Fruit fly (Drosophila melanogaster) whole organism, embryonic: ENCODE results near the gene Cralbp.

ENCODE experiments used
- ATbp ChIP-seq: fragments of 200-800 bp; sonication (Bioruptor generic); optimal IDR thresholded peaks from 2 replicates; lab custom pipeline; 2017; ENCODE audit warnings: missing biosample characterization, mild to moderate bottlenecking, missing genetic modification characterization, missing genetic modification reagents
- Asciz ChIP-seq: fragments of 200-800 bp; sonication (Bioruptor generic); optimal IDR thresholded peaks from 2 replicates; lab custom pipeline; 2017; ENCODE audit warnings: missing biosample characterization, mild to moderate bottlenecking, missing genetic modification characterization, missing genetic modification reagents
- Bgb ChIP-seq: fragments of 200-800 bp; sonication (Bioruptor generic); IDR thresholded peaks from 2 replicates; pipeline ENCODE4 v1.3.6; 2022; ENCODE audit warnings: missing biosample characterization, missing genetic modification characterization; ENCODE audit not compliant: partially characterized antibody
- CG10543 ChIP-seq: fragments of 200-800 bp; sonication (Bioruptor generic); optimal IDR thresholded peaks from 3 replicates; lab custom pipeline; 2017; ENCODE audit warnings: missing biosample characterization, mild to moderate bottlenecking, missing genetic modification characterization, moderate library complexity
- CG11247 ChIP-seq: fragments of 200-800 bp; sonication (Bioruptor generic); IDR thresholded peaks from 2 replicates; pipeline ENCODE4 v1.3.6; 2022; ENCODE audit warnings: missing biosample characterization, missing genetic modification characterization
- CG11398 ChIP-seq: fragments of 200-800 bp; sonication (Bioruptor generic); optimal IDR thresholded peaks from 2 replicates; lab custom pipeline; 2016; ENCODE audit warnings: missing biosample characterization, missing genetic modification characterization
- CG13123 ChIP-seq: fragments of 200-800 bp; sonication (Bioruptor generic); optimal IDR thresholded peaks from 2 replicates; lab custom pipeline; 2016; ENCODE audit warnings: missing biosample characterization, missing genetic modification characterization
- CG15011 ChIP-seq: fragments of 200-800 bp; sonication (Bioruptor generic); optimal IDR thresholded peaks from 3 replicates; lab custom pipeline; 2018; ENCODE audit warnings: missing biosample characterization, mild to moderate bottlenecking, missing genetic modification characterization
- CG17328 ChIP-seq: fragments of 200-800 bp; sonication (Bioruptor generic); IDR thresholded peaks from 2 replicates; pipeline ENCODE4 v1.3.6; 2022; ENCODE audit warnings: missing biosample characterization, missing genetic modification characterization
- CG2202 ChIP-seq: fragments of 200-800 bp; sonication (Bioruptor generic); optimal IDR thresholded peaks from 2 replicates; lab custom pipeline; 2018; ENCODE audit warnings: missing biosample characterization, mild to moderate bottlenecking, missing genetic modification characterization
- CG30020 ChIP-seq: fragments of 200-800 bp; optimal IDR thresholded peaks from 2 replicates; lab custom pipeline; 2019; ENCODE audit warnings: missing biosample characterization, mild to moderate bottlenecking, missing genetic modification characterization, moderate library complexity
- CG31365 ChIP-seq: fragments of 200-800 bp; sonication (Bioruptor generic); optimal IDR thresholded peaks from 2 replicates; lab custom pipeline; 2018; ENCODE audit warnings: missing biosample characterization, mild to moderate bottlenecking, missing genetic modification characterization
- CG32532 ChIP-seq: fragments of 200-800 bp; sonication (Bioruptor generic); IDR thresholded peaks from 2 replicates; pipeline ENCODE4 v1.3.6; 2022; ENCODE audit warnings: missing biosample characterization, missing genetic modification characterization
- CG3407 ChIP-seq: fragments of 200-800 bp; sonication (Bioruptor generic); optimal IDR thresholded peaks from 2 replicates; lab custom pipeline; 2018; ENCODE audit warnings: missing biosample characterization, mild to moderate bottlenecking, missing genetic modification characterization
- CG34422 ChIP-seq: fragments of 200-800 bp; sonication (Bioruptor generic); IDR thresholded peaks from 3 replicates; pipeline ENCODE4 v1.3.6; 2022; ENCODE audit warnings: missing biosample characterization, missing genetic modification characterization
- CG4707 ChIP-seq: fragments of 200-800 bp; sonication (Bioruptor generic); optimal IDR thresholded peaks from 2 replicates; lab custom pipeline; 2018; ENCODE audit warnings: missing biosample characterization, mild to moderate bottlenecking, missing genetic modification characterization, moderate library complexity
- CG6683 ChIP-seq: fragments of 200-800 bp; sonication (Bioruptor generic); optimal IDR thresholded peaks from 2 replicates; lab custom pipeline; 2017; ENCODE audit warnings: missing biosample characterization, mild to moderate bottlenecking, missing genetic modification characterization, missing genetic modification reagents
- CG6854 ChIP-seq: fragments of 200-800 bp; sonication (Bioruptor generic); optimal IDR thresholded peaks from 3 replicates; lab custom pipeline; 2017; ENCODE audit warnings: missing biosample characterization, mild to moderate bottlenecking, missing genetic modification characterization
- CG8089 ChIP-seq: fragments of 200-800 bp; sonication (Bioruptor generic); optimal IDR thresholded peaks from 3 replicates; lab custom pipeline; 2016; ENCODE audit warnings: missing biosample characterization, missing genetic modification characterization
- CG8944 ChIP-seq: fragments of 200-800 bp; sonication (Bioruptor generic); optimal IDR thresholded peaks from 3 replicates; lab custom pipeline; 2016; ENCODE audit warnings: missing biosample characterization, missing genetic modification characterization
- CG9876 ChIP-seq: fragments of 200-800 bp; sonication (Bioruptor generic); optimal IDR thresholded peaks from 2 replicates; lab custom pipeline; 2016; ENCODE audit warnings: missing biosample characterization, missing genetic modification characterization
- CoRest ChIP-seq: fragments of 200-800 bp; sonication (Bioruptor generic); optimal IDR thresholded peaks from 3 replicates; lab custom pipeline; 2018; ENCODE audit warnings: missing biosample characterization, mild to moderate bottlenecking, missing genetic modification characterization, moderate library complexity
- Dfd ChIP-seq, 2 experiments: fragments of >200 bp; optimal IDR thresholded peaks; 2 replicates each; lab custom pipeline; 2017; ENCODE audit warnings: missing biosample characterization in 2 of 2, missing genetic modification characterization in 2 of 2
- Fer1 ChIP-seq: fragments of 200-800 bp; sonication (Bioruptor generic); optimal IDR thresholded peaks from 2 replicates; lab custom pipeline; 2017; ENCODE audit warnings: missing biosample characterization, mild to moderate bottlenecking, missing genetic modification characterization
- HHEX ChIP-seq: fragments of 200-800 bp; sonication (Bioruptor generic); optimal IDR thresholded peaks from 3 replicates; lab custom pipeline; 2017; ENCODE audit warnings: missing biosample characterization, mild to moderate bottlenecking, missing genetic modification characterization, missing genetic modification reagents
- HLH54F ChIP-seq: fragments of 200-800 bp; sonication (Bioruptor generic); optimal IDR thresholded peaks from 3 replicates; lab custom pipeline; 2016; ENCODE audit warnings: missing biosample characterization, missing genetic modification characterization
- HmgD ChIP-seq: fragments of 200-800 bp; sonication (Bioruptor generic); optimal IDR thresholded peaks from 3 replicates; lab custom pipeline; 2016; ENCODE audit warnings: missing biosample characterization, missing genetic modification characterization
- Kr ChIP-seq: fragments of 200-800 bp; sonication (Bioruptor generic); optimal IDR thresholded peaks from 2 replicates; lab custom pipeline; 2017; ENCODE audit warnings: missing biosample characterization, mild to moderate bottlenecking, missing genetic modification characterization
- MBD-R2 ChIP-seq: fragments of 200-800 bp; sonication (Bioruptor generic); IDR thresholded peaks from 2 replicates; pipeline ENCODE4 v1.3.6; 2022; ENCODE audit warnings: missing biosample characterization, missing genetic modification characterization
- Scr ChIP-seq: fragments of 200-800 bp; sonication (Bioruptor generic); IDR thresholded peaks from 2 replicates; pipeline ENCODE4 v1.3.6; 2022; ENCODE audit warnings: missing biosample characterization, missing genetic modification characterization; ENCODE audit not compliant: partially characterized antibody
- Stat92E ChIP-seq, 3 experiments: fragments of >200 bp in 2 of 3; fragments of 200-800 bp in 1 of 3; sonication (Bioruptor generic) in 1 of 3; optimal IDR thresholded peaks; 2 replicates each; lab custom pipeline; 2017 to 2019; ENCODE audit warnings: missing biosample characterization in 3 of 3, missing genetic modification characterization in 3 of 3, mild to moderate bottlenecking in 1 of 3, moderate library complexity in 1 of 3
- ash1 ChIP-seq: fragments of 200-800 bp; sonication (Bioruptor generic); optimal IDR thresholded peaks from 2 replicates; lab custom pipeline; 2018; ENCODE audit warnings: missing biosample characterization, mild to moderate bottlenecking, missing genetic modification characterization
- cg ChIP-seq: fragments of 200-800 bp; sonication (Bioruptor generic); optimal IDR thresholded peaks from 3 replicates; lab custom pipeline; 2019; ENCODE audit warnings: missing biosample characterization, mild to moderate bottlenecking, missing genetic modification characterization, moderate library complexity
- da ChIP-seq: fragments of 200-800 bp; sonication (Bioruptor generic); optimal IDR thresholded peaks from 2 replicates; lab custom pipeline; 2016; ENCODE audit warnings: missing biosample characterization, missing genetic modification characterization
- fd102C ChIP-seq: fragments of 200-800 bp; sonication (Bioruptor generic); optimal IDR thresholded peaks from 2 replicates; lab custom pipeline; 2018; ENCODE audit warnings: missing biosample characterization, mild to moderate bottlenecking, missing genetic modification characterization, moderate library complexity
- gcm2 ChIP-seq: fragments of 200-800 bp; sonication (Bioruptor generic); optimal IDR thresholded peaks from 2 replicates; lab custom pipeline; 2016; ENCODE audit warnings: missing biosample characterization, missing genetic modification characterization
- gem ChIP-seq: fragments of 200-800 bp; sonication (Bioruptor generic); optimal IDR thresholded peaks from 2 replicates; lab custom pipeline; 2019; ENCODE audit warnings: missing biosample characterization, mild to moderate bottlenecking, missing genetic modification characterization, moderate library complexity
- gsb-n ChIP-seq: fragments of 200-800 bp; sonication (Bioruptor generic); optimal IDR thresholded peaks from 3 replicates; lab custom pipeline; 2018; ENCODE audit warnings: missing biosample characterization, mild to moderate bottlenecking, missing genetic modification characterization
- hbn ChIP-seq: fragments of 200-800 bp; sonication (Bioruptor generic); IDR thresholded peaks from 2 replicates; pipeline ENCODE4 v1.3.6; 2022; ENCODE audit warnings: missing biosample characterization, missing genetic modification characterization; ENCODE audit not compliant: partially characterized antibody
- jing ChIP-seq: fragments of 200-800 bp; sonication (Bioruptor generic); optimal IDR thresholded peaks from 2 replicates; lab custom pipeline; 2018; ENCODE audit warnings: missing biosample characterization, mild to moderate bottlenecking, missing genetic modification characterization
- jumu ChIP-seq: fragments of 200-800 bp; sonication (Bioruptor generic); optimal IDR thresholded peaks from 3 replicates; lab custom pipeline; 2016; ENCODE audit warnings: missing biosample characterization, missing genetic modification characterization
- nmo ChIP-seq: fragments of 200-800 bp; sonication (Bioruptor generic); optimal IDR thresholded peaks from 2 replicates; lab custom pipeline; 2018; ENCODE audit warnings: missing biosample characterization, mild to moderate bottlenecking, missing genetic modification characterization, moderate library complexity
- org-1 ChIP-seq: fragments of 200-800 bp; sonication (Bioruptor generic); optimal IDR thresholded peaks from 2 replicates; lab custom pipeline; 2017; ENCODE audit warnings: missing biosample characterization, missing genetic modification characterization
- sim ChIP-seq: fragments of 200-800 bp; sonication (Bioruptor generic); IDR thresholded peaks from 2 replicates; pipeline ENCODE4 v1.3.6; 2022; ENCODE audit warnings: missing biosample characterization, missing genetic modification characterization
- tin ChIP-seq: fragments of 200-800 bp; sonication (Bioruptor generic); optimal IDR thresholded peaks from 3 replicates; lab custom pipeline; 2016; ENCODE audit warnings: missing biosample characterization, missing genetic modification characterization
- tll ChIP-seq, 2 experiments: fragments of 200-800 bp in 1 of 2; fragments of >200 bp in 1 of 2; sonication (Bioruptor generic) in 1 of 2; optimal IDR thresholded peaks; 2 replicates each; lab custom pipeline; 2017 to 2019; ENCODE audit warnings: missing biosample characterization in 2 of 2, missing genetic modification characterization in 2 of 2, mild to moderate bottlenecking in 1 of 2, moderate library complexity in 1 of 2
- twi ChIP-seq: fragments of 200-800 bp; optimal IDR thresholded peaks from 2 replicates; lab custom pipeline; 2019; ENCODE audit warnings: missing biosample characterization, mild to moderate bottlenecking, missing genetic modification characterization, moderate library complexity
- vvl ChIP-seq: fragments of 200-800 bp; sonication (Bioruptor generic); IDR thresholded peaks from 2 replicates; pipeline ENCODE4 v1.3.6; 2022; ENCODE audit warnings: missing biosample characterization, missing genetic modification characterization
- wek ChIP-seq: fragments of 200-800 bp; sonication (Bioruptor generic); optimal IDR thresholded peaks from 3 replicates; lab custom pipeline; 2018; ENCODE audit warnings: missing biosample characterization, mild to moderate bottlenecking, missing genetic modification characterization, moderate library complexity

The Cralbp gene

dm6 chr3L:5770817-5771425, 15.6 kb downstream of the Cralbp start (continued):
- TF ChIP-seq CG17328 (GFP tag; lab: Robert Waterston, UW) = peak; percentile 62
- peak; percentile 74 for TF ChIP-seq CG2202
- TF ChIP-seq ash1 (GFP tag; lab: Kevin White, UChicago) = peak; percentile 70
- TF ChIP-seq Scr = no peak
- TF ChIP-seq tin (GFP tag; lab: Kevin White, UChicago) = peak; percentile 75
- no peak for TF ChIP-seq sim (GFP tag; lab: Robert Waterston, UW)
- no peak for TF ChIP-seq Kr (GFP tag; lab: Kevin White, UChicago)
- TF ChIP-seq Asciz (GFP tag; lab: Kevin White, UChicago) = no peak
- TF ChIP-seq CG13123 = peak; percentile 67
- TF ChIP-seq jumu (GFP tag; lab: Kevin White, UChicago) = peak; percentile 83
- TF ChIP-seq fd102C (GFP tag; lab: Kevin White, UChicago) = peak; percentile 0
- peak; percentile 76 for TF ChIP-seq twi (tag; lab: Kevin White, UChicago)
- TF ChIP-seq CG10543 (GFP tag; lab: Kevin White, UChicago) = peak; percentile 94
- peak; percentile 79 for TF ChIP-seq CG31365
- TF ChIP-seq ATbp (GFP tag; lab: Kevin White, UChicago) = no peak
- peak; percentile 68 for TF ChIP-seq CG11247 (GFP tag; lab: Robert Waterston, UW)
- peak; percentile 78 for TF ChIP-seq da (GFP tag; lab: Kevin White, UChicago)
- peak; percentile 38 for TF ChIP-seq CG9876
- TF ChIP-seq Stat92E (GFP tag; optimal IDR thresholded peaks at IDR 0.05; lab: Kevin White, UChicago) = peak in 1 of 3 experiments; percentile 19
- peak; percentile 85 for TF ChIP-seq HmgD (GFP tag; lab: Kevin White, UChicago)
- TF ChIP-seq CG32532 (GFP tag; lab: Robert Waterston, UW) = peak; percentile 75
- TF ChIP-seq MBD-R2 (GFP tag; lab: Robert Waterston, UW) = peak; percentile 44; the same call in 1 of the 2 replicates
- peak; percentile 78 for TF ChIP-seq CG3407
- no peak for TF ChIP-seq hbn
- TF ChIP-seq Dfd (GFP tag; optimal IDR thresholded peaks at IDR 0.05; lab: Kevin White, UChicago) = no peak
- peak; percentile 49 for TF ChIP-seq CG4707 (GFP tag; lab: Kevin White, UChicago)
- TF ChIP-seq CoRest (tag; lab: Kevin White, UChicago) = peak; percentile 92
- TF ChIP-seq cg (GFP tag; lab: Kevin White, UChicago) = no peak
- peak; percentile 55 for TF ChIP-seq CG6683
- TF ChIP-seq wek (GFP tag; lab: Kevin White, UChicago) = peak; percentile 54
- peak; percentile 90 for TF ChIP-seq gem
- TF ChIP-seq CG34422 (GFP tag; lab: Robert Waterston, UW) = peak; percentile 90
- peak; percentile 80 for TF ChIP-seq HHEX (GFP tag; lab: Kevin White, UChicago)
- peak; percentile 82 for TF ChIP-seq CG8089 (GFP tag; lab: Kevin White, UChicago)
- peak; percentile 62 for TF ChIP-seq CG11398 (GFP tag; lab: Kevin White, UChicago)
- TF ChIP-seq jing (GFP tag; lab: Kevin White, UChicago) = peak; percentile 38
- peak; percentile 86 for TF ChIP-seq HLH54F (GFP tag; lab: Kevin White, UChicago)
- TF ChIP-seq CG30020 (tag; lab: Kevin White, UChicago) = peak; percentile 73
- peak; percentile 77 for TF ChIP-seq CG8944 (GFP tag; lab: Kevin White, UChicago)
- TF ChIP-seq Bgb (GFP tag; lab: Robert Waterston, UW) = peak; percentile 67
- no peak for TF ChIP-seq tll (GFP tag; optimal IDR thresholded peaks at IDR 0.05; lab: Kevin White, UChicago)
- peak; percentile 90 for TF ChIP-seq org-1
- peak; percentile 91 for TF ChIP-seq Fer1 (GFP tag; lab: Kevin White, UChicago)
- no peak for TF ChIP-seq CG15011 (GFP tag; lab: Kevin White, UChicago)
- TF ChIP-seq gcm2 (GFP tag; lab: Kevin White, UChicago) = peak; percentile 65
- peak; percentile 59 for TF ChIP-seq vvl (GFP tag; lab: Robert Waterston, UW)
- peak; percentile 67 for TF ChIP-seq CG6854
- TF ChIP-seq nmo = peak; percentile 89
- TF ChIP-seq gsb-n (tag; lab: Kevin White, UChicago) = no peak
